Fruit fly (Drosophila melanogaster) whole organism, adult: Measurements from ENCODE around the gene KFase.

Experiments
- CG11617 ChIP-seq: fragments of 200-800 bp; sonication (Bioruptor generic); optimal IDR thresholded peaks from 2 replicates; lab custom pipeline; 2017; ENCODE audit warnings: mild to moderate bottlenecking, missing biosample characterization, missing genetic modification reagents, missing genetic modification characterization
- CG12768 ChIP-seq: fragments of 200-800 bp; sonication (Bioruptor generic); optimal IDR thresholded peaks from 2 replicates; lab custom pipeline; 2017; ENCODE audit warnings: missing biosample characterization, missing genetic modification characterization, mild to moderate bottlenecking, moderate library complexity, missing genetic modification reagents
- CG14711 ChIP-seq: fragments of 200-800 bp; sonication (Bioruptor generic); optimal IDR thresholded peaks from 2 replicates; lab custom pipeline; 2018; ENCODE audit warnings: missing biosample characterization, mild to moderate bottlenecking, missing genetic modification characterization, moderate library complexity
- CG1620 ChIP-seq: fragments of 200-800 bp; sonication (Bioruptor generic); optimal IDR thresholded peaks from 2 replicates; lab custom pipeline; 2016; ENCODE audit warnings: missing biosample characterization, missing genetic modification characterization
- CG33017 ChIP-seq: fragments of 200-800 bp; sonication (Bioruptor generic); optimal IDR thresholded peaks from 2 replicates; lab custom pipeline; 2018; ENCODE audit warnings: missing biosample characterization, mild to moderate bottlenecking, missing genetic modification characterization, moderate library complexity
- CG5204 ChIP-seq: fragments of 200-800 bp; sonication (Bioruptor generic); optimal IDR thresholded peaks from 2 replicates; lab custom pipeline; 2016; ENCODE audit warnings: missing biosample characterization, missing genetic modification characterization
- CG7045 ChIP-seq: fragments of 200-800 bp; sonication (Bioruptor generic); optimal IDR thresholded peaks from 2 replicates; lab custom pipeline; 2017; ENCODE audit warnings: missing biosample characterization, mild to moderate bottlenecking, missing genetic modification characterization
- CG7101 ChIP-seq: fragments of 200-800 bp; sonication (Bioruptor generic); optimal IDR thresholded peaks from 2 replicates; lab custom pipeline; 2018; ENCODE audit warnings: missing biosample characterization, mild to moderate bottlenecking, missing genetic modification characterization, moderate library complexity
- Clk ChIP-seq: fragments of 200-800 bp; sonication (Bioruptor generic); optimal IDR thresholded peaks from 2 replicates; lab custom pipeline; 2017; ENCODE audit warnings: missing biosample characterization, missing genetic modification characterization
- Crg-1 ChIP-seq: fragments of 200-800 bp; sonication (Bioruptor generic); optimal IDR thresholded peaks from 2 replicates; lab custom pipeline; 2016; ENCODE audit warnings: missing biosample characterization, missing genetic modification characterization
- Hr96 ChIP-seq: fragments of 200-800 bp; sonication (Bioruptor generic); optimal IDR thresholded peaks from 2 replicates; lab custom pipeline; 2016; ENCODE audit warnings: missing biosample characterization, missing genetic modification characterization
- Mnt ChIP-seq: fragments of 200-800 bp; sonication (Bioruptor generic); optimal IDR thresholded peaks from 2 replicates; lab custom pipeline; 2016; ENCODE audit warnings: missing biosample characterization, mild to moderate bottlenecking, missing genetic modification characterization
- bab1 ChIP-seq: fragments of 200-800 bp; sonication (Bioruptor generic); optimal IDR thresholded peaks from 3 replicates; lab custom pipeline; 2019; ENCODE audit warnings: missing biosample characterization, mild to moderate bottlenecking, missing genetic modification characterization, moderate library complexity
- cic ChIP-seq: fragments of 200-800 bp; sonication (Bioruptor generic); optimal IDR thresholded peaks from 2 replicates; lab custom pipeline; 2017; ENCODE audit warnings: missing biosample characterization, mild to moderate bottlenecking, missing genetic modification characterization, moderate library complexity
- cnc ChIP-seq, 2 experiments: fragments of >200 bp; optimal IDR thresholded peaks; 2 replicates each; lab custom pipeline; 2017
- kay ChIP-seq: fragments of 200-800 bp; sonication (Bioruptor generic); peaks from one replicate; lab custom pipeline; 2016; ENCODE audit warnings: missing biosample characterization, missing genetic modification characterization, borderline replicate concordance
- ovo ChIP-seq: fragments of 200-800 bp; sonication (Bioruptor generic); optimal IDR thresholded peaks from 2 replicates; lab custom pipeline; 2016; ENCODE audit warnings: missing biosample characterization, missing genetic modification characterization
- pad ChIP-seq: fragments of 200-800 bp; sonication (Bioruptor generic); optimal IDR thresholded peaks from 3 replicates; lab custom pipeline; 2017; ENCODE audit warnings: missing biosample characterization, missing genetic modification characterization, mild to moderate bottlenecking, moderate library complexity, missing genetic modification reagents
- tj ChIP-seq: fragments of 200-800 bp; sonication (Bioruptor generic); optimal IDR thresholded peaks from 3 replicates; lab custom pipeline; 2017; ENCODE audit warnings: missing biosample characterization, mild to moderate bottlenecking, missing genetic modification characterization, moderate library complexity
- toe ChIP-seq: fragments of 200-800 bp; sonication (Bioruptor generic); optimal IDR thresholded peaks from 2 replicates; lab custom pipeline; 2016; ENCODE audit warnings: missing biosample characterization, missing genetic modification characterization

KFase gene

dm6 chr2L:6465497-6465896 lies 23.1 kb downstream of the KFase start, which contains the start of gene Rchy1:
Rchy1 (minus strand) TSS chr2L:6465669.
- TF ChIP-seq cic (peak; percentile 30), bab1 (GFP tag; lab: Kevin White, UChicago) (peak; percentile 53), Clk (no peak)

dm6 chr2L:6464780-6465179 lies 23.8 kb downstream of the KFase start:
- TF ChIP-seq CG7045 (GFP tag; lab: Kevin White, UChicago) (no peak), CG12768 (GFP tag; lab: Kevin White, UChicago) (no peak), Crg-1 (GFP tag; lab: Kevin White, UChicago) (no peak), toe (GFP tag; lab: Kevin White, UChicago) (no peak), cic (no peak), bab1 (GFP tag; lab: Kevin White, UChicago) (no peak), CG5204 (GFP tag; lab: Kevin White, UChicago) (no peak), CG1620 (GFP tag; lab: Kevin White, UChicago) (no peak), CG33017 (tag; lab: Kevin White, UChicago) (no peak)

dm6 chr2L:6464270-6464669 lies 24.3 kb downstream of the KFase start:
- no peak for TF ChIP-seq CG7045 (GFP tag; lab: Kevin White, UChicago)

dm6 chr2L:6463392-6463791 lies 25.2 kb downstream of the KFase start:
- TF ChIP-seq CG12768 (GFP tag; lab: Kevin White, UChicago) (no peak), tj (GFP tag; lab: Kevin White, UChicago) (no peak), Mnt (no peak), cic (no peak), pad (GFP tag; lab: Kevin White, UChicago) (no peak), ovo (GFP tag; lab: Kevin White, UChicago) (no peak), CG7045 (GFP tag; lab: Kevin White, UChicago) (no peak)

- TF ChIP-seq CG1620 (GFP tag; lab: Kevin White, UChicago) (no peak), toe (GFP tag; lab: Kevin White, UChicago) (no peak), ovo (GFP tag; lab: Kevin White, UChicago) (no peak), pad (GFP tag; lab: Kevin White, UChicago) (no peak), CG33017 (tag; lab: Kevin White, UChicago) (no peak), CG7101 (tag; lab: Kevin White, UChicago) (no peak), cic (no peak), CG12768 (GFP tag; lab: Kevin White, UChicago) (no peak), CG5204 (GFP tag; lab: Kevin White, UChicago) (no peak), kay (no peak), CG7045 (GFP tag; lab: Kevin White, UChicago) (no peak), CG11617 (GFP tag; lab: Kevin White, UChicago) (no peak), CG14711 (tag; lab: Kevin White, UChicago) (no peak), bab1 (GFP tag; lab: Kevin White, UChicago) (no peak), Clk (no peak), cnc (optimal IDR thresholded peaks at IDR 0.05; lab: Kevin White, UChicago) (no peak), Crg-1 (GFP tag; lab: Kevin White, UChicago) (no peak), tj (GFP tag; lab: Kevin White, UChicago) (no peak), Hr96 (GFP tag; lab: Kevin White, UChicago) (no peak)
Measured at dm6 chr2L:6462259-6462658, 26.3 kb downstream of the KFase start.

dm6 chr2L:6461497-6461896 lies 27.1 kb downstream of the KFase start:
- TF ChIP-seq Clk (no peak), kay (peak; percentile 38)

dm6 chr2L:6457583-6457982 lies 31.0 kb downstream of the KFase start:
- TF ChIP-seq Mnt, result peak; percentile 2
- no peak for TF ChIP-seq Crg-1 (GFP tag; lab: Kevin White, UChicago)
- TF ChIP-seq pad (GFP tag; lab: Kevin White, UChicago), result no peak
- no peak for TF ChIP-seq CG7101 (tag; lab: Kevin White, UChicago)

- TF ChIP-seq Crg-1 (GFP tag; lab: Kevin White, UChicago) (peak; percentile 33), tj (GFP tag; lab: Kevin White, UChicago) (peak; percentile 15), toe (GFP tag; lab: Kevin White, UChicago) (peak; percentile 68), CG7101 (tag; lab: Kevin White, UChicago) (peak; percentile 56), CG7045 (GFP tag; lab: Kevin White, UChicago) (peak; percentile 20), Clk (no peak), CG12768 (GFP tag; lab: Kevin White, UChicago) (peak; percentile 47), CG14711 (tag; lab: Kevin White, UChicago) (peak; percentile 54), CG11617 (GFP tag; lab: Kevin White, UChicago) (peak; percentile 2), CG1620 (GFP tag; lab: Kevin White, UChicago) (peak; percentile 56), kay (no peak), pad (GFP tag; lab: Kevin White, UChicago) (no peak), bab1 (GFP tag; lab: Kevin White, UChicago) (no peak), Hr96 (GFP tag; lab: Kevin White, UChicago) (no peak), CG5204 (GFP tag; lab: Kevin White, UChicago) (no peak), cnc (optimal IDR thresholded peaks at IDR 0.05; lab: Kevin White, UChicago) (no peak), ovo (GFP tag; lab: Kevin White, UChicago) (peak; percentile 43), CG33017 (tag; lab: Kevin White, UChicago) (no peak), Mnt (peak; percentile 11), cic (no peak)
Measured at dm6 chr2L:6455955-6456599, 32.5 kb downstream of the KFase start, which contains the start of gene frj. frj (plus strand) TSS chr2L:6456052.
